Worm (Caenorhabditis elegans) whole organism, L1 larva: ENCODE results near the gene C33E10.1.
A peak's percentile ranks its signal among the peaks of the same experiment; 100 is the strongest.

Source experiments
- F16B12.6 ChIP-seq: fragments of 150-350 bp; optimal IDR thresholded peaks from 2 replicates; lab custom pipeline; 2014; ENCODE audit warnings: missing biosample characterization, missing genetic modification characterization
- ceh-8 ChIP-seq: fragments of 200-800 bp; sonication (Bioruptor generic); optimal IDR thresholded peaks from 2 replicates; lab custom pipeline; 2018; ENCODE audit warnings: mild to moderate bottlenecking, missing genetic modification characterization, moderate library complexity, missing compliant biosample characterization
- ces-1 ChIP-seq: fragments of 150-350 bp; optimal IDR thresholded peaks from 2 replicates; lab custom pipeline; 2014; ENCODE audit warnings: missing biosample characterization, missing genetic modification reagents, missing genetic modification characterization
- dsc-1 ChIP-seq: sonication (generic microtip); optimal IDR thresholded peaks from 2 replicates; lab custom pipeline; 2016; ENCODE audit warnings: mild to moderate bottlenecking, missing genetic modification characterization, missing compliant biosample characterization
- egl-27 ChIP-seq, 2 experiments: fragments of 150-350 bp in 1 of 2; sonication (generic microtip); optimal IDR thresholded peaks; 3 replicates each; lab custom pipeline; 2017 to 2018; ENCODE audit warnings: missing biosample characterization in 2 of 2, missing genetic modification characterization in 2 of 2, missing genetic modification reagents in 2 of 2
- elt-2 ChIP-seq: sonication (generic microtip); optimal IDR thresholded peaks from 2 replicates; lab custom pipeline; 2016; ENCODE audit warnings: missing genetic modification characterization, mild to moderate bottlenecking, inconsistent platforms, missing compliant biosample characterization, missing genetic modification reagents
- elt-3 ChIP-seq, 6 experiments: fragments of 150-350 bp in 1 of 6; sonication (generic microtip); optimal IDR thresholded peaks; 2 replicates each; lab custom pipeline; 2017 to 2018; ENCODE audit warnings: missing biosample characterization in 6 of 6, missing genetic modification characterization in 6 of 6, inconsistent platforms in 1 of 6
- ets-5 ChIP-seq: fragments of 200-800 bp; sonication (Bioruptor generic); IDR thresholded peaks from 2 replicates; pipeline ENCODE4 v1.3.6; 2022; ENCODE audit warnings: missing genetic modification characterization, missing compliant biosample characterization
- fkh-10 ChIP-seq: sonication (generic microtip); optimal IDR thresholded peaks from 2 replicates; lab custom pipeline; 2017; ENCODE audit warnings: missing biosample characterization, missing genetic modification reagents, missing genetic modification characterization
- fkh-8 ChIP-seq: sonication (generic microtip); optimal IDR thresholded peaks from 2 replicates; lab custom pipeline; 2016; ENCODE audit warnings: mild to moderate bottlenecking, missing genetic modification characterization, missing compliant biosample characterization
- hlh-17 ChIP-seq: fragments of 200-800 bp; sonication (Bioruptor generic); optimal IDR thresholded peaks from 2 replicates; lab custom pipeline; 2018; ENCODE audit warnings: missing genetic modification characterization, mild to moderate bottlenecking, missing compliant biosample characterization, moderate library complexity, borderline replicate concordance
- hpl-2 ChIP-seq: fragments of 150-350 bp; optimal IDR thresholded peaks from 2 replicates; lab custom pipeline; 2014; ENCODE audit warnings: missing biosample characterization, missing genetic modification reagents, missing genetic modification characterization
- irx-1 ChIP-seq: sonication (generic microtip); optimal IDR thresholded peaks from 2 replicates; lab custom pipeline; 2016; ENCODE audit warnings: missing genetic modification characterization, missing compliant biosample characterization
- lin-14 ChIP-seq: fragments of 200-800 bp; sonication (Bioruptor generic); optimal IDR thresholded peaks from 2 replicates; lab custom pipeline; 2018; ENCODE audit warnings: mild to moderate bottlenecking, missing genetic modification characterization, moderate library complexity, missing compliant biosample characterization
- lin-35 ChIP-seq, 2 experiments: fragments of 150-350 bp; optimal IDR thresholded peaks; 2 replicates each; lab custom pipeline; 2014; ENCODE audit warnings: missing biosample characterization in 2 of 2, missing genetic modification characterization in 2 of 2, missing genetic modification reagents in 2 of 2
- lin-39 ChIP-seq: fragments of 150-350 bp; optimal IDR thresholded peaks from 2 replicates; lab custom pipeline; 2014; ENCODE audit warnings: missing biosample characterization, missing genetic modification reagents, missing genetic modification characterization
- mep-1 ChIP-seq: fragments of 150-350 bp; optimal IDR thresholded peaks from 2 replicates; lab custom pipeline; 2014; ENCODE audit warnings: missing biosample characterization, missing genetic modification characterization
- nhr-11 ChIP-seq: fragments of 150-350 bp; optimal IDR thresholded peaks from 2 replicates; lab custom pipeline; 2014; ENCODE audit warnings: missing biosample characterization, missing genetic modification characterization
- nhr-12 ChIP-seq: sonication (generic microtip); optimal IDR thresholded peaks from 2 replicates; lab custom pipeline; 2017; ENCODE audit warnings: missing biosample characterization, missing genetic modification characterization
- nhr-19 ChIP-seq: fragments of 200-800 bp; sonication (Bioruptor generic); conservative IDR thresholded peaks from 2 replicates; pipeline ENCODE4 v1.3.6; 2022; ENCODE audit warnings: missing genetic modification characterization, missing compliant biosample characterization
- nhr-28 ChIP-seq: fragments of 150-350 bp; optimal IDR thresholded peaks from 2 replicates; lab custom pipeline; 2014; ENCODE audit warnings: missing biosample characterization, missing genetic modification characterization
- nhr-47 ChIP-seq: sonication (generic microtip); optimal IDR thresholded peaks from 2 replicates; lab custom pipeline; 2016; ENCODE audit warnings: mild to moderate bottlenecking, missing genetic modification characterization, moderate library complexity, missing compliant biosample characterization
- nhr-85 ChIP-seq: sonication (generic microtip); peaks from one replicate; lab custom pipeline; 2016; ENCODE audit warnings: missing genetic modification characterization, inconsistent platforms, missing compliant biosample characterization
- tlp-1 ChIP-seq: fragments of 150-350 bp; optimal IDR thresholded peaks from 2 replicates; lab custom pipeline; 2014; ENCODE audit warnings: missing biosample characterization, missing genetic modification characterization
- unc-30 ChIP-seq: sonication (generic microtip); optimal IDR thresholded peaks from 2 replicates; lab custom pipeline; 2017; ENCODE audit warnings: missing biosample characterization, missing genetic modification characterization
- unc-86 ChIP-seq: sonication (generic microtip); optimal IDR thresholded peaks from 2 replicates; lab custom pipeline; 2016; ENCODE audit warnings: missing genetic modification characterization, missing compliant biosample characterization
- zag-1 ChIP-seq: fragments of 150-350 bp; optimal IDR thresholded peaks from 2 replicates; lab custom pipeline; 2014; ENCODE audit warnings: missing biosample characterization, missing genetic modification characterization
- ztf-4 ChIP-seq: fragments of 150-350 bp; optimal IDR thresholded peaks from 2 replicates; lab custom pipeline; 2014; ENCODE audit warnings: missing biosample characterization, missing genetic modification characterization

Gene C33E10.1

DNA sequence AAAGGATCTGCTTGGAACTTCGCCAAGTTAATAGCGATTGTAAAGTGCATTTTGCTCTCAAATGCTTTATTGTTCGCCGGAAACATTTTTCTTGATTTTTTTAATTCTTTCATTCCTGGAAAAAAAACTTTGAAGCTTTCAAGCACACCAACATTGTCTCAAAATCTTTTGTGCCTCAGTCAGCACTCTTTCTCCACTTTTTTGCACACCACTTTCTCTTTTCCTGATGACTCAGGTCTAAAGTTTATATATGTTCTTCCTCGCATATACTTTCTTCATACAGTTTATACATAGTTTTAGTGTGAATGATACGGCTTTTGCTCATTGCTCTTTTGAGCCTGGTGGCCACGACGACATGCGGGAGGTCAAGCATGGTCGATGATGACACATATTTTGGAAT, 28.7 kb downstream of the C33E10.1 start, which contains the start of gene C53C11.5:
TSS of gene C53C11.5 (plus strand) at position 301 of the 400 bp plus-strand sequence.
- no peak for TF ChIP-seq mep-1 (tag; lab: Kevin White, UChicago)
- TF ChIP-seq nhr-12 (tag; lab: Kevin White, UChicago), result no peak
- no peak for TF ChIP-seq hlh-17 (GFP tag; lab: Kevin White, UChicago)
- no peak for TF ChIP-seq elt-3 (tag; optimal IDR thresholded peaks at IDR 0.05; lab: Kevin White, UChicago)
- no peak for TF ChIP-seq ceh-8 (GFP tag; lab: Kevin White, UChicago)
- no peak for TF ChIP-seq nhr-11 (tag; lab: Kevin White, UChicago)
- no peak for TF ChIP-seq lin-14
- no peak for TF ChIP-seq hpl-2 (GFP tag; lab: Kevin White, UChicago)
- no peak for TF ChIP-seq unc-30 (tag; lab: Kevin White, UChicago)
- no peak for TF ChIP-seq nhr-47

DNA sequence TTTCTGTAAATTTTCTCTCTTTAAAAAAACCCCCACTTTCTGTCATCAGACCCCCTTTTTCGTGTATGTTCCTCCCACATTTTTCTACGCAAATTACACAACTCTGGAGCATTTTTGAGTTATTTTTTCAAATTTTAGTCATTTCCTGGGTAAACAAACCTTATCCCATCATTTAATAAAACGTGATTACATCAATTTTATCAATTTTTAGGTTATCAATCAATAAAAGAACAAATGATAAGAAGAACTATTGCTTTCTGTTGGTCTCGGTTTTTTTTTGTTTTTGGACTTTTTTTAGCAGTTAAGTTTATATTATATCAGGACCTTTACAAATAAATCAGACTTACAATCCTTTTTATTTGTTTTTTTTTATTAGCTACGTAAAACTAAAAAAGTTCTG, 31.3 kb downstream of the C33E10.1 start, which contains the start of gene C53C11.2:
TSS of gene C53C11.2 (plus strand) at position 284 of the 400 bp plus-strand sequence.
- TF ChIP-seq nhr-28 (no peak), elt-2 (tag; lab: Kevin White, UChicago) (peak; percentile 26), ets-5 (GFP tag; lab: Robert Waterston, UW) (no peak), F16B12.6 (tag; lab: Kevin White, UChicago) (no peak), unc-86 (tag; lab: Kevin White, UChicago) (no peak), tlp-1 (tag; lab: Kevin White, UChicago) (peak; percentile 36), mep-1 (tag; lab: Kevin White, UChicago) (no peak), lin-39 (tag; lab: Kevin White, UChicago) (no peak)

DNA sequence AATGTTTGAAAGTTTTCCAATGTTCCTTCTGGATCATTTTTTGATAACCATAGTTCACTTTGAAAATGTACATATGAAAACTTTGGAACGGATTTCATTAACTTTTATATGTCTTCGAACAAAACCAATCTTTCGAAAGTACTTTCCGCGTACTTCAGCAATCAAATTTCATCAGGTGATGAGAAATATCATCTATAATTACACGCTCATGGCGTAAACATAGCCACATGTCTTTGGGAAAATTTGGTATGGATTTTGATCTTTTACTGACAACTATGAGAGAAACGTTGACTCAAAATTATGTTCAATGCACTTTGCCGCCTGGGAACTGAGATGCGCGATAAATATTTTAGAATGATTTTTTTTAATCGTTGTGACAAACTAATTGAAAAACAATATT, 33.9 kb downstream of the C33E10.1 start:
- TF ChIP-seq fkh-10 (GFP tag; lab: Kevin White, UChicago), result peak; percentile 27
- TF ChIP-seq irx-1, result no peak
- TF ChIP-seq fkh-8 (tag; lab: Kevin White, UChicago), result peak; percentile 56

- TF ChIP-seq elt-3 (tag; optimal IDR thresholded peaks at IDR 0.05; lab: Kevin White, UChicago) (no peak), nhr-19 (no peak), zag-1 (no peak), nhr-85 (tag; lab: Kevin White, UChicago) (no peak), fkh-8 (tag; lab: Kevin White, UChicago) (no peak), egl-27 (tag; optimal IDR thresholded peaks at IDR 0.05; lab: Kevin White, UChicago) (no peak)
Measured at ce11 chrX:17340484-17340883, 35.5 kb downstream of the C33E10.1 start, which contains the start of gene C53C11.1. TSS of gene C53C11.1 (plus strand) at chrX:17340784.

DNA sequence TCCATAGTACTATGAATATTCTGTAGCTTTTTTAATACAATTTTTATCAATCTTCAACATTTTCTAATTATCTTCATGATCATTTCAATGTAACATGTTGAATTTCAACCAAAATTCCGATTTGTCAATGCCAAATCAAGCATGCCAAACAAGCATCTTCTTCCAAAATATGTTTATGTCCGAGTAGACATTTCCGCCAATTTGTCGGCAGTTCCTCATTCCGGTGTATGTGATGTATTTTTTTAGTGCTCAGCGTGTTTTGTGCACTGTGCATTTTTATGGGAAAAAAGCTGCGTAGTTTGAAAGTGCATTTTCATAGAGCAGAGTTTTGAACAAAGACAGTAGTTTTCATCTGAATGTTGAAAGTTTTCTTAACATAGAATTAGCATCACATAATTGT, 44.4 kb downstream of the C33E10.1 start:
- TF ChIP-seq lin-35 (GFP tag; optimal IDR thresholded peaks at IDR 0.05; lab: Kevin White, UChicago) (no peak), ztf-4 (tag; lab: Kevin White, UChicago) (no peak)

- TF ChIP-seq lin-14 (peak; percentile 50), ces-1 (GFP tag; lab: Kevin White, UChicago) (peak; percentile 13), fkh-10 (GFP tag; lab: Kevin White, UChicago) (peak; percentile 94), ceh-8 (GFP tag; lab: Kevin White, UChicago) (no peak)
- TF ChIP-seq, all 84 proteins: peak for 3
Measured at ce11 chrX:17352098-17352497, 47.1 kb downstream of the C33E10.1 start.

ce11 chrX:17355462-17355861, 50.4 kb downstream of the C33E10.1 start:
- peak; percentile 86 for TF ChIP-seq dsc-1 (tag; lab: Kevin White, UChicago)
- TF ChIP-seq F16B12.6 (tag; lab: Kevin White, UChicago), result no peak
- peak; percentile 13 for TF ChIP-seq lin-14
